Fruit fly (Drosophila melanogaster) S2 (cell line): Measurements from ENCODE around the gene Noa36.

Experiments used
- CG8478 ChIP-seq: fragments of >200 bp; optimal IDR thresholded peaks from 2 replicates; lab custom pipeline; 2018
- CTCF ChIP-seq, 2 experiments: fragments of >200 bp; optimal IDR thresholded peaks; 2 replicates each; lab custom pipeline; 2018

The Noa36 gene

dm6 chr3R:28580540-28581095 is 18.5 kb downstream of the Noa36 start:
- TF ChIP-seq CG8478 (lab: Kevin White, UChicago) (no peak), CTCF (optimal IDR thresholded peaks at IDR 0.05; lab: Kevin White, UChicago) (no peak)

- no peak for TF ChIP-seq CG8478 (lab: Kevin White, UChicago)
- no peak for TF ChIP-seq CTCF (optimal IDR thresholded peaks at IDR 0.05; lab: Kevin White, UChicago)
These were observed 19.1 kb downstream of the Noa36 start for dm6 chr3R:28580013-28580412.

- TF ChIP-seq CTCF (optimal IDR thresholded peaks at IDR 0.05; lab: Kevin White, UChicago) (no peak), CG8478 (lab: Kevin White, UChicago) (no peak)
These were observed 19.6 kb downstream of the Noa36 start for dm6 chr3R:28579501-28579900.

DNA sequence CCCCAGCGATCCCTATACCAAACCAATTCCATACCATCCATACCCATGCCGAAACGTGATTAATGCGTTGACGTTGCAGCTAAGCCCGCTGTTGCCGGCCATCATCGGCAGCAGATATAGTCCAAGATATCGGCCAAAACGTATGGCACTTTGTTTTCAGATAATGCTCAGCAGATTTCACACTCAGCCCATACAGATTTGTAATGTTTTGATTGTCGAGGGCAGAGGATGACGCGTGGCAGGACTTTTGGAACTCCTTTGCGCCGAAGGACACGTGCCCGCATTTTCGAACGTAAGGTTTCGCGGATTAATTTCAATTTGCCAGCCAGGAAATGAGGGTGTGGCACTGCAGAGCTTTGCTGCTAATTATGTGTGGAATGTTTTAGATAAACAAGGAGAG is 22.2 kb downstream of the Noa36 start:
- TF ChIP-seq CG8478 (lab: Kevin White, UChicago) (no peak), CTCF (optimal IDR thresholded peaks at IDR 0.05; lab: Kevin White, UChicago) (no peak)

dm6 chr3R:28572692-28573643 is 26.1 kb downstream of the Noa36 start:
- no peak for TF ChIP-seq CG8478 (lab: Kevin White, UChicago)
- TF ChIP-seq CTCF (optimal IDR thresholded peaks at IDR 0.05; lab: Kevin White, UChicago) = no peak

DNA sequence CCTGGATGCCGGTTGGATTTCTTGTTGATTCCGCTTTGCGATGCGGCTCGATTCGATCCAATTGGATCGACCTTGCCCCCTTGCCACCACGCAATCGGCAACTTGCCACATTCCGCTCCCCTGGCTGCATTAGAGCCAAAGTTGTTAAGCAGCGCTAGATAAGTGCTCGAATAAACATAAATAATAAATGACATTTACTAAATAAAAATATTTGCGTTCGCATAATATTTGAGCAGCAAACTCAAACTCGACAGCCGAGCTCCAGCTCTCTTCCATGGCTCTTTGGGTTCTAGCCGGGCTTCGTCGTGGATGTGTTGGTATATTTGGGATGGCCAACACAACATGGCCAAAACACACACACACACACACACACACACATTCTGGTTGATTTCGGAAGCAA is 28.3 kb downstream of the Noa36 start:
- TF ChIP-seq CG8478 (lab: Kevin White, UChicago) (no peak), CTCF (optimal IDR thresholded peaks at IDR 0.05; lab: Kevin White, UChicago) (no peak)

DNA sequence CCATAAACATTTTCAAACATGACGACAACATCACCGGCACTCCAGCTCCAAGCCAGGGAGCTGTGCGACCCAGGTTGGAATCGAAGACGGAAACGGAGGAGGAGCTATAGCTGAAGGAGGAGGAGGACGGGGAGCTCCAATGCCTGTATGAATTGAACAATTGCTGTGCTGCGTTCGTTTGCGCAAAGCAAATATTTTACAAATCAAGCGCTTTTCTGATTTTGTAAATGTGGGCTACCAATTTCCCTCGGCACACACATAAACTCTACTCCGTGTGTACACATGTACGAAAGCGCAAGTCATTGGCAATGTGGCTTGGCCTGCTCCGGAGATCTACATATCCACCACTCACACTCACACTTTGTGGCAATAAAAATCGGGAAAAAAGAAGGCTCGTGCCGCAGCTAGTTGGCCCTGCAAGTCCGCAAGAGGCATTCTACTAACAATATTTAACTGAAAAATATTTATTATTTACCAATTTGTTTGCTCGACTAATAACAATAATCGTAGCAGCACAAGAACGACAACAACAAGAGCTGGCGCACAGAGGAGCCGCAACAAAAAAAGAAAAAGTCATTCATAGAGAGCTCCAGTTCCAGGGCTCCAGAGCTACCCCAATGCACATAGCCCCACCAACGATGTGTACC is 29.4 kb downstream of the Noa36 start:
- TF ChIP-seq CTCF (optimal IDR thresholded peaks at IDR 0.05; lab: Kevin White, UChicago) (no peak), CG8478 (lab: Kevin White, UChicago) (no peak)

DNA sequence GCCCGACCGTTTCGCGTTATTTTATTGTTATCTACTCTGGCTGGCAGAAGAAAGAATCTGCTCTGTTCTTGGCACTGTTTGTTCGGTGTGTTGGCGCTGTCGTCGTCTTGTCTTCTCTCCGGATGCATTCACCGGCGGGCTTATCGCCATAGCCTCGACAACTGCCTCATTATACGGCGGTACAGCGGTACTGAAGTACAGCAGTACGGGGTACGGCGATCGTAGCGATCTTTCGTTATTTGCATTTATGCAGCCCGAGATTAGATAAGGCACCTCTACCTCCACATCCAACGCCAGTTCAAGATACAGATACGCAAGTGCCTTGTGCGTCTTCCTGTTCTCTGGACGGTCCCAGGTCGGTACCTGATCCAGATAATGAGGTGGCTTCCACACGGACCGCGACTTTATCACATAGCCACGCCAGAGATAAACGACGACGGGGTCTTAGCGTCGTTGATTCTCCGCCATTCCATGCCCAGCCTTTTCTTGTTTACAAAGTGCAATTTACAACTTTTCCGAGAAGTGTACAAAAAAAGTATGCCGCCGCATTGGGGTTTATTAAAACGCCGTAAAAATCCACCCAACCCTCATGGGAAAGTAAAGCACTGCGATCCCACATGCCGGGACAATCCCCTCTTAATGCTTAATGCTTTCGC is 30.9 kb downstream of the Noa36 start:
- TF ChIP-seq CG8478 (lab: Kevin White, UChicago) (no peak), CTCF (optimal IDR thresholded peaks at IDR 0.05; lab: Kevin White, UChicago) (no peak)

- no peak for TF ChIP-seq CTCF (optimal IDR thresholded peaks at IDR 0.05; lab: Kevin White, UChicago)
- no peak for TF ChIP-seq CG8478 (lab: Kevin White, UChicago)
These were observed 35.6 kb downstream of the Noa36 start for dm6 chr3R:28563531-28563930.

dm6 chr3R:28562654-28563198 is 36.4 kb downstream of the Noa36 start:
- TF ChIP-seq CG8478 (lab: Kevin White, UChicago) = no peak
- no peak for TF ChIP-seq CTCF (optimal IDR thresholded peaks at IDR 0.05; lab: Kevin White, UChicago)

dm6 chr3R:28561320-28561831 is 37.7 kb downstream of the Noa36 start:
- TF ChIP-seq CTCF (optimal IDR thresholded peaks at IDR 0.05; lab: Kevin White, UChicago) (no peak), CG8478 (lab: Kevin White, UChicago) (no peak)

DNA sequence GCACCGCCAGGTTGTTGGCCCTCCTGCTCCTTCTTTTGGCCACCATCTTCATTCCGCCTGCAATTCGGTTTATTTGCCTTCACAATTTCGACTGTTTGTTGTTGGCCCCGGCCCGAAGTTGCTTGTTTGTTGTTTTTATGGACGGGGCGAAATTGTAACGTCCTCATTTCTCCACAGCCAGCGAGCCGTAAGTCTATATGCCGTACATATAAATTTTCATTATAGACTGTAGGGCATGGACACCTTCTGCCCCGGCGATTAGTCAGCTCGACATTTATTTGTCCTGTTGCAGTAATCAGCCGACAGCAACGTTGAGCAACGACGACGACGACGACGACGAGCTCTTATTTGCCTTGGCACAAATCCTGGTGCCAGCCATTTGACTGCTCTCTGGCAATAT is 40.3 kb downstream of the Noa36 start:
- no peak for TF ChIP-seq CG8478 (lab: Kevin White, UChicago)
- TF ChIP-seq CTCF (optimal IDR thresholded peaks at IDR 0.05; lab: Kevin White, UChicago) = no peak

DNA sequence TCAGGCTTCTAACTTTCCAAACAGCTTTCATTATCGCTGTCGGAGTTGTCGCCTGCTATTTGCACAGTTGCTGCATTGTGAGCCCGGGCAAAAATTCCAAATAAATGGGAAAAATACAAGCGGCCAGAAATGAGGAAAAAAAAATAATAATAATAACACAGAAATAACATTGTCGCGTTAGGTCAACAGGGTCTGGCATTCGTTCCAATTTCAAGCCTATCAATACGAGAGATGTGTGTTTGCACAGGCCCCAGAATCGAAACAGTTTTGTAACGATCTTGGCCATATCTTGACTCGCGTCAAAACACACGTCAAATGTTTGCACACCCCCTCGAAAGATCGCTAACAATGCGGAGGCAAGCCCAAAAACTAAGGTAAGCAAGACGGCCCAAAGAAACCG is 42.7 kb downstream of the Noa36 start:
- no peak for TF ChIP-seq CG8478 (lab: Kevin White, UChicago)
- no peak for TF ChIP-seq CTCF (optimal IDR thresholded peaks at IDR 0.05; lab: Kevin White, UChicago)

dm6 chr3R:28555793-28556192 is 43.3 kb downstream of the Noa36 start:
- TF ChIP-seq CTCF (optimal IDR thresholded peaks at IDR 0.05; lab: Kevin White, UChicago) (no peak), CG8478 (lab: Kevin White, UChicago) (no peak)
